Fruit fly (Drosophila melanogaster) whole organism, pupa: ENCODE results near the gene CG16772.

ENCODE experiments used
- CG10348 ChIP-seq: fragments of 200-800 bp; sonication (Bioruptor generic); IDR thresholded peaks from 2 replicates; pipeline ENCODE4 v1.3.6; 2022; ENCODE audit warnings: missing biosample characterization, missing genetic modification characterization
- CG12605 ChIP-seq: fragments of 200-800 bp; sonication (Bioruptor generic); IDR thresholded peaks from 2 replicates; pipeline ENCODE4 v1.3.6; 2022; ENCODE audit warnings: missing biosample characterization, missing genetic modification characterization
- CG13204 ChIP-seq: fragments of 200-800 bp; sonication (Bioruptor generic); optimal IDR thresholded peaks from 2 replicates; lab custom pipeline; 2018; ENCODE audit warnings: missing biosample characterization, mild to moderate bottlenecking, missing genetic modification characterization, moderate library complexity
- CG14655 ChIP-seq: fragments of 200-800 bp; sonication (Bioruptor generic); optimal IDR thresholded peaks from 3 replicates; lab custom pipeline; 2017; ENCODE audit warnings: mild to moderate bottlenecking, missing biosample characterization, missing genetic modification reagents, missing genetic modification characterization
- CG15710 ChIP-seq: fragments of 200-800 bp; sonication (Bioruptor generic); optimal IDR thresholded peaks from 2 replicates; lab custom pipeline; 2018; ENCODE audit warnings: missing biosample characterization, mild to moderate bottlenecking, missing genetic modification characterization, moderate library complexity
- CG17806 ChIP-seq: fragments of 200-800 bp; sonication (Bioruptor generic); optimal IDR thresholded peaks from 2 replicates; lab custom pipeline; 2018; ENCODE audit warnings: missing biosample characterization, mild to moderate bottlenecking, missing genetic modification characterization, moderate library complexity
- CG32121 ChIP-seq: fragments of 200-800 bp; sonication (Bioruptor generic); IDR thresholded peaks from 2 replicates; pipeline ENCODE4 v1.3.6; 2022; ENCODE audit warnings: missing biosample characterization, missing genetic modification characterization
- CG34367 ChIP-seq: fragments of 200-800 bp; sonication (Bioruptor generic); optimal IDR thresholded peaks from 2 replicates; lab custom pipeline; 2018; ENCODE audit warnings: missing biosample characterization, mild to moderate bottlenecking, missing genetic modification characterization
- CG4496 ChIP-seq: fragments of 200-800 bp; sonication (Bioruptor generic); IDR thresholded peaks from 3 replicates; pipeline ENCODE4 v1.3.6; 2022; ENCODE audit warnings: missing biosample characterization, missing genetic modification characterization
- CG8159 ChIP-seq: fragments of 200-800 bp; sonication (Bioruptor generic); optimal IDR thresholded peaks from 3 replicates; lab custom pipeline; 2018; ENCODE audit warnings: missing biosample characterization, mild to moderate bottlenecking, missing genetic modification characterization, moderate library complexity
- CG8301 ChIP-seq: fragments of 200-800 bp; sonication (Bioruptor generic); optimal IDR thresholded peaks from 2 replicates; lab custom pipeline; 2018; ENCODE audit warnings: missing biosample characterization, mild to moderate bottlenecking, missing genetic modification characterization
- CG9948 ChIP-seq: fragments of 200-800 bp; sonication (Bioruptor generic); optimal IDR thresholded peaks from 2 replicates; lab custom pipeline; 2018; ENCODE audit warnings: missing biosample characterization, mild to moderate bottlenecking, missing genetic modification characterization, moderate library complexity
- D1 ChIP-seq: fragments of 200-800 bp; sonication (Bioruptor generic); optimal IDR thresholded peaks from 2 replicates; lab custom pipeline; 2018; ENCODE audit warnings: missing biosample characterization, mild to moderate bottlenecking, missing genetic modification characterization, moderate library complexity
- EcR ChIP-seq: fragments of 200-800 bp; sonication (Bioruptor generic); optimal IDR thresholded peaks from 3 replicates; lab custom pipeline; 2019; ENCODE audit warnings: missing biosample characterization, missing genetic modification characterization, mild to moderate bottlenecking, moderate library complexity, missing genetic modification reagents
- Ets98B ChIP-seq: fragments of 200-800 bp; sonication (Bioruptor generic); IDR thresholded peaks from 2 replicates; pipeline ENCODE4 v1.3.6; 2022; ENCODE audit warnings: missing biosample characterization, missing genetic modification characterization
- Pif1A ChIP-seq: fragments of 200-800 bp; sonication (Bioruptor generic); optimal IDR thresholded peaks from 3 replicates; lab custom pipeline; 2016; ENCODE audit warnings: missing biosample characterization, missing genetic modification characterization
- Pif1B ChIP-seq: fragments of 200-800 bp; sonication (Bioruptor generic); optimal IDR thresholded peaks from 3 replicates; lab custom pipeline; 2016; ENCODE audit warnings: missing biosample characterization, missing genetic modification characterization
- Snoo ChIP-seq: fragments of 200-800 bp; sonication (Bioruptor generic); optimal IDR thresholded peaks from 3 replicates; lab custom pipeline; 2017; ENCODE audit warnings: missing biosample characterization, mild to moderate bottlenecking, missing genetic modification characterization, inconsistent platforms
- fd96Ca ChIP-seq: fragments of 200-800 bp; sonication (Bioruptor generic); IDR thresholded peaks from 3 replicates; pipeline ENCODE4 v1.3.6; 2022; ENCODE audit warnings: missing biosample characterization, missing genetic modification characterization
- gl ChIP-seq: fragments of 200-800 bp; sonication (Bioruptor generic); optimal IDR thresholded peaks from 2 replicates; lab custom pipeline; 2018; ENCODE audit warnings: missing biosample characterization, mild to moderate bottlenecking, missing genetic modification characterization
- rn ChIP-seq: fragments of 200-800 bp; sonication (Bioruptor generic); IDR thresholded peaks from 2 replicates; pipeline ENCODE4 v1.3.6; 2022; ENCODE audit warnings: missing biosample characterization, missing genetic modification characterization

CG16772 gene

DNA sequence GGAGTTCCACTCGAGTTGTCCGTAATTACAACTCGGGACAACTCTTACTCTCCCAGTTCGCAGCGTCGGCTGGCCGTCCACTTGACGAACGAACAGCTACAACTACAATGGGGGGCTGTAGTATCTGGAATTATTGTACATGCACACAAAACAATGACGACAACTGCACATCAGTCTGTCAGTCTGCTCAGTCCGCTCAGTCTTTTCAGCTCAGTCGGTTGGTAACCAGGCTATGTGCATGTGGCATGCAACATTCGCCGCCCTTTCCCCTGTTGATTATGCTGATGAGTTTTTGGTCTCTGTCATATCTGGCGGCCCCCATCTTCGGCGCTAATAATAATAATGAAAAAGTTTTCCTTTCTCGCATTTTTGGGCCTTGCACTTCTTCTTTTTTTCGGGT, 22.4 kb upstream of the CG16772 start:
- TF ChIP-seq Pif1B (GFP tag; lab: Kevin White, UChicago) = no peak
- 0 out of 3 replicates have a peak, but pooled peaks have one; percentile 30 for TF ChIP-seq CG4496 (GFP tag; lab: Robert Waterston, UW)

DNA sequence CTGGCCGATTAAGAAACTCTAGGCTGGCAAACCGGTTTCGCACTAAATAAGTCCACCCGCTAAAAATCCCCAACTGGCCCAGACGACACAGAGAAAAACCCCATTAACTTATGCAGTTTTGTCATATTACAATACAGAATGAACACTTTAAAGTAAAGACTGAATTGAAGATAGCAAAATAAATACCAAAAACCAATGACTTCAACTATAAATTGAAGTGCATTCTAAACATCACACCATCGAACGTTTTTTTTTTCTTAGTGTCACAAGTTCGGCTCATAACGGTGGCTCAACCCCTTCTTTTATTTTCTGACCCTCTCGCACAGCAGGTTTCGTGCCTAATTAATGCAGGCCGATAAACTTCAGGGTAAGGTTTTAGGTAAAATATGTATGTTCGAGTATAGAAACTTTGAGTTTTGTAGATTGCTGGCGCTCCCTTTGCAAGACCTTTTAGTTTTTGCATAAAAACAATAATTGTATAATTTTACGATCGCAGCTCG, 21.1 kb upstream of the CG16772 start:
- TF ChIP-seq CG32121 (peak; percentile 90), Pif1A (peak; percentile 86), CG17806 (tag; lab: Kevin White, UChicago) (peak; percentile 80), Pif1B (GFP tag; lab: Kevin White, UChicago) (peak; percentile 31), gl (tag; lab: Kevin White, UChicago) (peak; percentile 63), CG9948 (peak; percentile 81), EcR (GFP tag; lab: Kevin White, UChicago) (peak; percentile 66), CG14655 (peak; percentile 82), CG15710 (tag; lab: Kevin White, UChicago) (peak; percentile 92), Snoo (tag; lab: Kevin White, UChicago) (peak; percentile 79), Ets98B (GFP tag; lab: Robert Waterston, UW) (peak; percentile 86), CG10348 (peak; percentile 65), CG12605 (GFP tag; lab: Robert Waterston, UW) (peak; percentile 16; the same call in 1 of the 2 replicates), CG34367 (tag; lab: Kevin White, UChicago) (peak; percentile 79), CG13204 (GFP tag; lab: Kevin White, UChicago) (peak; percentile 52), fd96Ca (GFP tag; lab: Robert Waterston, UW) (peak; percentile 87), CG8301 (tag; lab: Kevin White, UChicago) (peak; percentile 77), CG4496 (GFP tag; lab: Robert Waterston, UW) (peak; percentile 93), D1 (tag; lab: Kevin White, UChicago) (peak; percentile 37), rn (GFP tag; lab: Robert Waterston, UW) (peak; percentile 83), CG8159 (tag; lab: Kevin White, UChicago) (peak; percentile 90)

DNA sequence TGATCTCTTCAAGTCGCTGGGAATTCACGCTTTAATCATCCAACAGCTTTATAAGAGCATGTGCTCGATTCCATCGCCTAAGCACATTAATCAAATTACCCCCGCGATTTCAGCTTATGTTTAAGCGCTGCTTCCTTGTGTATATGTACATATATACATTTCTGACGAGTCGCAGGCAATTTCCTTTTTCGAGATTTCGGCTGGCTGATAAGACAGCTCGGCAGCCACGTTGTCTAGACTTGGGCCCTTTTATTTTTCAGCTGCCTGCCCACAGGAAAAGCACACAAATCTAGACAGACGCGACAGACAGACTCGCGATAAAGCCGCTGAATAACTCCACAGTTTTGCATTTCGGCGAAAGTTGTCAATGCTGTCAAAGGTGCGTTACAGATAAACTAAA, 20.0 kb upstream of the CG16772 start:
- TF ChIP-seq Pif1B (GFP tag; lab: Kevin White, UChicago) (no peak), CG12605 (GFP tag; lab: Robert Waterston, UW) (no peak), Ets98B (GFP tag; lab: Robert Waterston, UW) (no peak), CG14655 (no peak), CG32121 (no peak)

DNA sequence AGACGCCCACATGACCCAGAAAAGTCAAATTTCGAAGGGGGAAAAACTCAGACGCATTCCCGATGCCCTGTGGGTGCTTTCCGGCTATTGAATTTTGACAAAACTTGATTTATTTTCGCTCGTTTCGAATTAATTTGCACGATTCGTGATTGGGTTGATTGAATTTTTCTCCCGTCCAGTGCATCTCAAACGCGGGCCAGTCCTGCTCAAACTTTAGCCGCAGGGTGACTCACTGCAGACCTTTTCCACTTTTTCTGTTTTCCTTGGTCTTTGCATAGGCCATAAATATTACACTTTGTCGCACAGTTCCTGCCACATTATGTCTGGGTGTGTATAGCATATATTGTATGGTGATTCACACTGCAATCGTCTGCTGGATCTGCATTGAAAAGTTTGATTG, 19.4 kb upstream of the CG16772 start:
- 0 out of 3 replicates have a peak, but pooled peaks have one; percentile 22 for TF ChIP-seq fd96Ca (GFP tag; lab: Robert Waterston, UW)
- TF ChIP-seq CG13204 (GFP tag; lab: Kevin White, UChicago) = no peak

DNA sequence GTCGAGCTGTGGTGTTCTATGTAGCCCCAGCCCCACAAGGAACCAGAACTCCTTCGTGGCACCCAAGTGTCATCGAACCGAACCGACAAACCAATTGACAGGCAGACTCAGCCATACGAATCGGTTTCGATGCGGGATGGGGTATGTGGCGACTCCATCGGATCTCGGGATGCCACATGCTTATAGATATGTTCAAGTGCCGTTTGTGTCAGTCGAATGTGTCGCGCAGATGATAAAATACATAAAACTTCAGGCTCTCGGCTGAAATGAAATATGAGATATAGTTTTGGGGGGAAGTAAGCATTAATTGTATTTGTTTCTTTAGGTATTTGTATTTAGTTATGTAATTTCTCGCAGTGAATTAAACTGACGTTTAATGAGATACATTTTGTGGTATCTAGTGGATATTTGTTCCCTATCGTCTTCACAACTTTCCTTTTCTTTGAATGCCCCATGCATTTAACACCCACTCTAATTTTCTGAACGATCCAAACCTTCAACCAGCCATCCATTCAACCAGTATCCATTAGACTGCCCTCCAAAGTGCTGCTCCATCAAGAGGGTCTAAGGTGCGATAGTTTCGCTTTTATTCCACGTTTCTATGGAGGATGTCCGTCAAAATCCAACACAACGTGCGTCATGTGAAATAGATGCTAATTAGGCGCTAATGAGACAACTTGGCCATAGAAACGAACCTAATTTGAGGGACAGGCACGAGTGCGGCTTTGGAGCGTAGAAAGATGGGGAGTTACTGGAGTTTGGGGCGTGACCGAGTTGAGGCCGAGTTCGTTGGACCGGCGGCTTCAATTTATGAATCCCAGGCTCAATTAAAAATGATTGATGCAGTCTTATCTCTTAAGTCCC, 17.9 kb upstream of the CG16772 start:
- TF ChIP-seq D1 (tag; lab: Kevin White, UChicago) = no peak
- TF ChIP-seq EcR (GFP tag; lab: Kevin White, UChicago) = peak; percentile 42
- TF ChIP-seq, all 21 proteins: peak for 1

DNA sequence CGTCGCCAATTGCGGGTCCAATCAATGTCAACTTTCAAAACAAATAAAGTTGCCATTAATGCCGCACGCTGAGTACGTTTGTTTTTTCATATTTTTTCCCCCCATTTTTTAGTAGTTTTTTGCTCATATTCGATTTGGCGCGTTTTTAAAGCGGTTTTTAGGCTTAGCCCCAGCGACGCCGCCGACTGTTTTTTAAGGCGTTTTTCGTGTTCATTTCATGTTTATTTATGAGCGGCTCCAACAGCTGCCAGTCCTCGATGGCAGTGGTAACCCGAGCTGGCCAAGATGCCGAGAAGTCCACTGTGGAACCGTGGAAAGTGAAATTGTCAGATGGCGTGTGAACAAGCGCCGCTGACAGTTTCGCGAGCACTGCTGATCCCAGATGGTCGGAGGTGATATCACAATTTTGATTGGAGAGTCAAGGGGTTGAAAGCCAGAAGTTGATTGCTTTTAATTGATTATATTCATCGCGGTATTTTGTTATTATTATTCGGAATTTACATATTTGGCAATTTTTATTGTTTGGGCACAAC, 14.4 kb upstream of the CG16772 start:
- no peak for TF ChIP-seq CG8159 (tag; lab: Kevin White, UChicago)
- no peak for TF ChIP-seq CG15710 (tag; lab: Kevin White, UChicago)
- no peak for TF ChIP-seq CG13204 (GFP tag; lab: Kevin White, UChicago)
- TF ChIP-seq fd96Ca (GFP tag; lab: Robert Waterston, UW) = no peak
- no peak for TF ChIP-seq CG17806 (tag; lab: Kevin White, UChicago)
- no peak for TF ChIP-seq CG32121
- TF ChIP-seq CG34367 (tag; lab: Kevin White, UChicago) = no peak
- no peak for TF ChIP-seq gl (tag; lab: Kevin White, UChicago)
- TF ChIP-seq rn (GFP tag; lab: Robert Waterston, UW) = no peak
- TF ChIP-seq CG8301 (tag; lab: Kevin White, UChicago) = no peak
- TF ChIP-seq CG9948 = no peak
- no peak for TF ChIP-seq Pif1A
- TF ChIP-seq CG10348 = no peak
- no peak for TF ChIP-seq Pif1B (GFP tag; lab: Kevin White, UChicago)
- TF ChIP-seq D1 (tag; lab: Kevin White, UChicago) = no peak
- TF ChIP-seq CG12605 (GFP tag; lab: Robert Waterston, UW) = no peak
- TF ChIP-seq, all 21 proteins: peak for 0
